Worm (Caenorhabditis elegans): ENCODE results near the gene F20H11.1.
A peak's percentile ranks its signal among the peaks of the same experiment; 100 is the strongest.

Gene F20H11.1

ce11 chrIII:6592075-6592474, at the start of gene F20H11.1:
Gene F20H11.1 (minus strand): TSS chrIII:6592175.
- TF ChIP-seq him-1 (tag; optimal IDR thresholded peaks at IDR 0.05) = no peak
- no peak for TF ChIP-seq dao-5 (tag; optimal IDR thresholded peaks at IDR 0.05)
- TF ChIP-seq W03F9.2 (tag; optimal IDR thresholded peaks at IDR 0.05) = no peak

ce11 chrIII:6639028-6639427, 47.1 kb upstream of the F20H11.1 start:
- no peak for TF ChIP-seq him-1 (tag; optimal IDR thresholded peaks at IDR 0.05)
- TF ChIP-seq dao-5 (tag; optimal IDR thresholded peaks at IDR 0.05) = no peak
- no peak for TF ChIP-seq W03F9.2 (tag; optimal IDR thresholded peaks at IDR 0.05)

ce11 chrIII:6625317-6625716, 33.3 kb upstream of the F20H11.1 start:
- TF ChIP-seq him-1 (tag; optimal IDR thresholded peaks at IDR 0.05) (no peak), W03F9.2 (tag; optimal IDR thresholded peaks at IDR 0.05) (peak; percentile 63)

ce11 chrIII:6624872-6625271, 32.9 kb upstream of the F20H11.1 start, which contains the start of gene copd-1:
Gene copd-1 (minus strand): TSS chrIII:6624972.
- TF ChIP-seq W03F9.2 (tag; optimal IDR thresholded peaks at IDR 0.05) (no peak), dao-5 (tag; optimal IDR thresholded peaks at IDR 0.05) (no peak), him-1 (tag; optimal IDR thresholded peaks at IDR 0.05) (no peak)

- TF ChIP-seq W03F9.2 (tag; optimal IDR thresholded peaks at IDR 0.05) = no peak
- no peak for TF ChIP-seq dao-5 (tag; optimal IDR thresholded peaks at IDR 0.05)
- no peak for TF ChIP-seq him-1 (tag; optimal IDR thresholded peaks at IDR 0.05)
Observed at ce11 chrIII:6619952-6620351, 28.0 kb upstream of the F20H11.1 start, which contains the start of gene C13B9.2. Gene C13B9.2 (plus strand): TSS chrIII:6620252.

ce11 chrIII:6615064-6615463, 23.1 kb upstream of the F20H11.1 start, which contains the start of gene cmtr-2:
Gene cmtr-2 (plus strand): TSS chrIII:6615414.
- no peak for TF ChIP-seq dao-5 (tag; optimal IDR thresholded peaks at IDR 0.05)
- no peak for TF ChIP-seq W03F9.2 (tag; optimal IDR thresholded peaks at IDR 0.05)
- TF ChIP-seq him-1 (tag; optimal IDR thresholded peaks at IDR 0.05) = no peak

- TF ChIP-seq him-1 (tag; optimal IDR thresholded peaks at IDR 0.05) = no peak
- TF ChIP-seq W03F9.2 (tag; optimal IDR thresholded peaks at IDR 0.05) = no peak
- no peak for TF ChIP-seq dao-5 (tag; optimal IDR thresholded peaks at IDR 0.05)
Observed at ce11 chrIII:6612282-6612681, 20.3 kb upstream of the F20H11.1 start, which contains the start of gene ctsa-4.2. Gene ctsa-4.2 (plus strand): TSS chrIII:6612528.

ce11 chrIII:6610522-6610921, 18.5 kb upstream of the F20H11.1 start, which contains the start of gene srh-40:
Gene srh-40 (plus strand): TSS chrIII:6610822.
- no peak for TF ChIP-seq dao-5 (tag; optimal IDR thresholded peaks at IDR 0.05)
- TF ChIP-seq him-1 (tag; optimal IDR thresholded peaks at IDR 0.05) = no peak
- no peak for TF ChIP-seq W03F9.2 (tag; optimal IDR thresholded peaks at IDR 0.05)

- TF ChIP-seq him-1 (tag; optimal IDR thresholded peaks at IDR 0.05) (peak; percentile 5), W03F9.2 (tag; optimal IDR thresholded peaks at IDR 0.05) (peak; percentile 85), dao-5 (tag; optimal IDR thresholded peaks at IDR 0.05) (no peak)
Observed at ce11 chrIII:6608101-6608672, 16.2 kb upstream of the F20H11.1 start, which contains the start of the genes mdh-2 and F20H11.4. Gene mdh-2 (minus strand): TSS chrIII:6608106. Gene F20H11.4 (plus strand): TSS chrIII:6608622.

ce11 chrIII:6607646-6608045, 15.7 kb upstream of the F20H11.1 start:
- TF ChIP-seq W03F9.2 (tag; optimal IDR thresholded peaks at IDR 0.05) (no peak), him-1 (tag; optimal IDR thresholded peaks at IDR 0.05) (no peak), dao-5 (tag; optimal IDR thresholded peaks at IDR 0.05) (no peak)

ce11 chrIII:6607067-6607466, 15.1 kb upstream of the F20H11.1 start:
- TF ChIP-seq him-1 (tag; optimal IDR thresholded peaks at IDR 0.05) = no peak
- TF ChIP-seq dao-5 (tag; optimal IDR thresholded peaks at IDR 0.05) = no peak
- TF ChIP-seq W03F9.2 (tag; optimal IDR thresholded peaks at IDR 0.05) = no peak

ce11 chrIII:6606641-6607040, 14.7 kb upstream of the F20H11.1 start:
- TF ChIP-seq W03F9.2 (tag; optimal IDR thresholded peaks at IDR 0.05) (no peak), dao-5 (tag; optimal IDR thresholded peaks at IDR 0.05) (no peak), him-1 (tag; optimal IDR thresholded peaks at IDR 0.05) (no peak)

- TF ChIP-seq dao-5 (tag; optimal IDR thresholded peaks at IDR 0.05) = peak; percentile 52
- TF ChIP-seq him-1 (tag; optimal IDR thresholded peaks at IDR 0.05) = peak; percentile 60
- TF ChIP-seq W03F9.2 (tag; optimal IDR thresholded peaks at IDR 0.05) = peak; percentile 79
Observed at ce11 chrIII:6606022-6606467, 14.1 kb upstream of the F20H11.1 start.

ce11 chrIII:6605442-6605992, 13.5 kb upstream of the F20H11.1 start:
- TF ChIP-seq W03F9.2 (tag; optimal IDR thresholded peaks at IDR 0.05) (no peak), him-1 (tag; optimal IDR thresholded peaks at IDR 0.05) (no peak), dao-5 (tag; optimal IDR thresholded peaks at IDR 0.05) (no peak)

Data from whole organism, L4/young adult.